Fruit fly (Drosophila melanogaster) whole organism, adult: ENCODE measurements around the gene Coq4.

Source experiments
- CG11617 ChIP-seq: fragments of 200-800 bp; sonication (Bioruptor generic); optimal IDR thresholded peaks from 2 replicates; lab custom pipeline; 2017; ENCODE audit warnings: mild to moderate bottlenecking, missing biosample characterization, missing genetic modification reagents, missing genetic modification characterization
- CG12768 ChIP-seq: fragments of 200-800 bp; sonication (Bioruptor generic); optimal IDR thresholded peaks from 2 replicates; lab custom pipeline; 2017; ENCODE audit warnings: missing biosample characterization, missing genetic modification characterization, mild to moderate bottlenecking, moderate library complexity, missing genetic modification reagents
- CG14711 ChIP-seq: fragments of 200-800 bp; sonication (Bioruptor generic); optimal IDR thresholded peaks from 2 replicates; lab custom pipeline; 2018; ENCODE audit warnings: missing biosample characterization, mild to moderate bottlenecking, missing genetic modification characterization, moderate library complexity
- CG1620 ChIP-seq: fragments of 200-800 bp; sonication (Bioruptor generic); optimal IDR thresholded peaks from 2 replicates; lab custom pipeline; 2016; ENCODE audit warnings: missing biosample characterization, missing genetic modification characterization
- CG33017 ChIP-seq: fragments of 200-800 bp; sonication (Bioruptor generic); optimal IDR thresholded peaks from 2 replicates; lab custom pipeline; 2018; ENCODE audit warnings: missing biosample characterization, mild to moderate bottlenecking, missing genetic modification characterization, moderate library complexity
- CG5204 ChIP-seq: fragments of 200-800 bp; sonication (Bioruptor generic); optimal IDR thresholded peaks from 2 replicates; lab custom pipeline; 2016; ENCODE audit warnings: missing biosample characterization, missing genetic modification characterization
- CG7045 ChIP-seq: fragments of 200-800 bp; sonication (Bioruptor generic); optimal IDR thresholded peaks from 2 replicates; lab custom pipeline; 2017; ENCODE audit warnings: missing biosample characterization, mild to moderate bottlenecking, missing genetic modification characterization
- CG7101 ChIP-seq: fragments of 200-800 bp; sonication (Bioruptor generic); optimal IDR thresholded peaks from 2 replicates; lab custom pipeline; 2018; ENCODE audit warnings: missing biosample characterization, mild to moderate bottlenecking, missing genetic modification characterization, moderate library complexity
- Clk ChIP-seq: fragments of 200-800 bp; sonication (Bioruptor generic); optimal IDR thresholded peaks from 2 replicates; lab custom pipeline; 2017; ENCODE audit warnings: missing biosample characterization, missing genetic modification characterization
- Crg-1 ChIP-seq: fragments of 200-800 bp; sonication (Bioruptor generic); optimal IDR thresholded peaks from 2 replicates; lab custom pipeline; 2016; ENCODE audit warnings: missing biosample characterization, missing genetic modification characterization
- Hr96 ChIP-seq: fragments of 200-800 bp; sonication (Bioruptor generic); optimal IDR thresholded peaks from 2 replicates; lab custom pipeline; 2016; ENCODE audit warnings: missing biosample characterization, missing genetic modification characterization
- Mnt ChIP-seq: fragments of 200-800 bp; sonication (Bioruptor generic); optimal IDR thresholded peaks from 2 replicates; lab custom pipeline; 2016; ENCODE audit warnings: missing biosample characterization, mild to moderate bottlenecking, missing genetic modification characterization
- bab1 ChIP-seq: fragments of 200-800 bp; sonication (Bioruptor generic); optimal IDR thresholded peaks from 3 replicates; lab custom pipeline; 2019; ENCODE audit warnings: missing biosample characterization, mild to moderate bottlenecking, missing genetic modification characterization, moderate library complexity
- cic ChIP-seq: fragments of 200-800 bp; sonication (Bioruptor generic); optimal IDR thresholded peaks from 2 replicates; lab custom pipeline; 2017; ENCODE audit warnings: missing biosample characterization, mild to moderate bottlenecking, missing genetic modification characterization, moderate library complexity
- cnc ChIP-seq, 2 experiments: fragments of >200 bp; optimal IDR thresholded peaks; 2 replicates each; lab custom pipeline; 2017
- kay ChIP-seq: fragments of 200-800 bp; sonication (Bioruptor generic); peaks from one replicate; lab custom pipeline; 2016; ENCODE audit warnings: missing biosample characterization, missing genetic modification characterization, borderline replicate concordance
- ovo ChIP-seq: fragments of 200-800 bp; sonication (Bioruptor generic); optimal IDR thresholded peaks from 2 replicates; lab custom pipeline; 2016; ENCODE audit warnings: missing biosample characterization, missing genetic modification characterization
- pad ChIP-seq: fragments of 200-800 bp; sonication (Bioruptor generic); optimal IDR thresholded peaks from 3 replicates; lab custom pipeline; 2017; ENCODE audit warnings: missing biosample characterization, missing genetic modification characterization, mild to moderate bottlenecking, moderate library complexity, missing genetic modification reagents
- tj ChIP-seq: fragments of 200-800 bp; sonication (Bioruptor generic); optimal IDR thresholded peaks from 3 replicates; lab custom pipeline; 2017; ENCODE audit warnings: missing biosample characterization, mild to moderate bottlenecking, missing genetic modification characterization, moderate library complexity
- toe ChIP-seq: fragments of 200-800 bp; sonication (Bioruptor generic); optimal IDR thresholded peaks from 2 replicates; lab custom pipeline; 2016; ENCODE audit warnings: missing biosample characterization, missing genetic modification characterization

Gene Coq4

DNA sequence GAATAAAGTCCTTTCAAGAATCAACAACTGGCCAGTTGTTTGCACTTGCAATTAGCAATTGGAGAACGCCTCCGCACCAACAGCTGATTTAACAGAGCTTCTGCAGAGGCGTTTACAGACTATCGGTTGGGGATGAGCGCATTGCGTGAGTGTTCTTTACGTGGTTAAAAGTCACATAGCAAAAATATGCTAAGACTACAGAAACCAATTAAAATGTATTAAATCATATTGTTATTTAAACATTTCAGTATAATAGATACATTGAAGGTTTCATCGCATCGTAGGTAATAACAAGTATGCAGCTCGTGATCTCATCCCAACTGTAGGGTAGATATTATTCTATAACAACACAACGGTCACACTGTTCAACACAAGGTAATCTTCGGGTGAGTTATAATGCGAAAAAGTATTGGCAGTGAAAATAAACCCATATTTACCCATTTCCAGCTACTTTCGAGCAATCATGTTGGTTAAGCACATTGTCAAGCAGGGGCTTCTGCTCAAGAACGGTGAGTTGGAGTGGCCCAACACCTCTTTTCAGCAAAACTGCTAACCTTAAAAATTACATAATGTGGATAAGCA lies 8.2 kb downstream of the Coq4 start, which contains the start of the genes Sec3 and COX7B:
Gene Sec3, minus strand, starts transcription at position 86 of the 582 bp plus-strand sequence.
Gene COX7B, plus strand, starts transcription at position 346 of the 582 bp plus-strand sequence.
- TF ChIP-seq CG12768: peak; percentile 64
- TF ChIP-seq ovo (GFP tag; lab: Kevin White, UChicago): peak; percentile 11
- TF ChIP-seq Hr96: peak; percentile 51
- TF ChIP-seq Crg-1 (GFP tag; lab: Kevin White, UChicago): peak; percentile 68
- peak; percentile 72 for TF ChIP-seq Mnt (GFP tag; lab: Kevin White, UChicago)
- TF ChIP-seq CG33017 (tag; lab: Kevin White, UChicago): peak; percentile 53
- no peak for TF ChIP-seq cnc (optimal IDR thresholded peaks at IDR 0.05; lab: Kevin White, UChicago)
- TF ChIP-seq cic (GFP tag; lab: Kevin White, UChicago): no peak
- no peak for TF ChIP-seq CG5204 (GFP tag; lab: Kevin White, UChicago)
- peak; percentile 79 for TF ChIP-seq CG7101 (tag; lab: Kevin White, UChicago)
- TF ChIP-seq CG14711 (tag; lab: Kevin White, UChicago): peak; percentile 66
- no peak for TF ChIP-seq kay (GFP tag; lab: Kevin White, UChicago)
- no peak for TF ChIP-seq Clk (GFP tag; lab: Kevin White, UChicago)
- TF ChIP-seq toe (GFP tag; lab: Kevin White, UChicago): peak; percentile 83
- peak; percentile 67 for TF ChIP-seq CG11617 (GFP tag; lab: Kevin White, UChicago)
- peak; percentile 45 for TF ChIP-seq CG7045 (GFP tag; lab: Kevin White, UChicago)
- TF ChIP-seq tj (GFP tag; lab: Kevin White, UChicago): peak; percentile 49
- peak; percentile 87 for TF ChIP-seq bab1 (GFP tag; lab: Kevin White, UChicago)
- peak; percentile 51 for TF ChIP-seq pad
- peak; percentile 80 for TF ChIP-seq CG1620 (GFP tag; lab: Kevin White, UChicago)

DNA sequence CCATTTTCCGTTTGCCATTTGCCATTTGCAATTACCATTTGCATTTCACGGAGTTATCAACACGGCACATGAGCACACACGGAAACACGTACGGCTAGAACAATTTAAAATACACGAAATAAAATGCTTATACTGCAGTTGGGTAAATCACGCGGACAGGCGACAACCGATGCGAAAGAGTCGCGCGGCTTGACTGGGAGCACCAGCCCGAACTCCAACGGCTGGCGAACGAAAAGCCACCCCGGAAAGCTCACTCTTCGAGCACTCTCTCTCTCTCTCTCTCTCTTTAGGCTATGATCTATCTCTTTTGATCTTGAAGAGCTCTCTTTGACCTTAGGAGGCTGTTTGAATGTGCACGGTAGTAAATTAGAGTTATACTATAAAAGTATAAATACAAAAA lies 12.1 kb downstream of the Coq4 start, which contains the start of gene blot:
Gene blot, minus strand, starts transcription at position 196 of the 400 bp plus-strand sequence.
- TF ChIP-seq CG12768 (peak; percentile 18), CG14711 (tag; lab: Kevin White, UChicago) (no peak), tj (GFP tag; lab: Kevin White, UChicago) (peak; percentile 82), CG5204 (GFP tag; lab: Kevin White, UChicago) (no peak), Clk (GFP tag; lab: Kevin White, UChicago) (no peak), Crg-1 (GFP tag; lab: Kevin White, UChicago) (no peak), kay (GFP tag; lab: Kevin White, UChicago) (no peak), bab1 (GFP tag; lab: Kevin White, UChicago) (peak; percentile 59), ovo (GFP tag; lab: Kevin White, UChicago) (no peak), CG11617 (GFP tag; lab: Kevin White, UChicago) (no peak), Mnt (GFP tag; lab: Kevin White, UChicago) (peak; percentile 45), CG7101 (tag; lab: Kevin White, UChicago) (peak; percentile 3), cnc (optimal IDR thresholded peaks at IDR 0.05; lab: Kevin White, UChicago) (no peak)

DNA sequence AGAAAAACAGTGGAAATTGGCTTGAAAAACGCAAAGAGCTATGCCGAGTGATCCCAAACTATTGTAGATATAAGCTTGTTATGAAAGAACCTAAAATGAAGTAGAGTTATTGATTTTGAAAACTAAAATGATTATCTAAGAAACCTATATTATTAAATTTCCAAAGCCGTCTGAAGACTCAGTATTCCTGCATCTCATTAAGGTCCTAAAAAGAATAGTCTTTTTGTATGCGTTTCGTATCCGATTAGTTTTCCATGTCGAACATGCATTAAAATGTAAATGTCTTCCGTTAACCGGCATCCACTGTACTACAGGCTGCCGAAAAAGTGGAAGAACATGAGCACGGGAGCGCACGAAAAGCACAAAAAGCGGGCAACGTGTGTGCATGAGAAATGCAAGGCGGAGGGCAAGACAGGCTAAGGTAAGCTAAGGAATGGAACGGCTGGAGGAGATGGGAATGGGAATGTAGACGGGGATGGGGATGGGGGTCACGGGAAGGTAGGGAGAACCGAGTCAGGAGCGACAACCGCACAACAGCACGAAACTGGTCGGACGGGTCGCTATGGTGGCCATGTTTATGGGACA lies 12.7 kb downstream of the Coq4 start:
- TF ChIP-seq tj (GFP tag; lab: Kevin White, UChicago) (no peak), CG1620 (GFP tag; lab: Kevin White, UChicago) (no peak), cnc (optimal IDR thresholded peaks at IDR 0.05; lab: Kevin White, UChicago) (no peak), CG33017 (tag; lab: Kevin White, UChicago) (no peak), CG12768 (no peak), Crg-1 (GFP tag; lab: Kevin White, UChicago) (no peak), cic (GFP tag; lab: Kevin White, UChicago) (no peak), bab1 (GFP tag; lab: Kevin White, UChicago) (no peak), CG14711 (tag; lab: Kevin White, UChicago) (no peak), CG7045 (GFP tag; lab: Kevin White, UChicago) (no peak), Hr96 (no peak), pad (no peak)

DNA sequence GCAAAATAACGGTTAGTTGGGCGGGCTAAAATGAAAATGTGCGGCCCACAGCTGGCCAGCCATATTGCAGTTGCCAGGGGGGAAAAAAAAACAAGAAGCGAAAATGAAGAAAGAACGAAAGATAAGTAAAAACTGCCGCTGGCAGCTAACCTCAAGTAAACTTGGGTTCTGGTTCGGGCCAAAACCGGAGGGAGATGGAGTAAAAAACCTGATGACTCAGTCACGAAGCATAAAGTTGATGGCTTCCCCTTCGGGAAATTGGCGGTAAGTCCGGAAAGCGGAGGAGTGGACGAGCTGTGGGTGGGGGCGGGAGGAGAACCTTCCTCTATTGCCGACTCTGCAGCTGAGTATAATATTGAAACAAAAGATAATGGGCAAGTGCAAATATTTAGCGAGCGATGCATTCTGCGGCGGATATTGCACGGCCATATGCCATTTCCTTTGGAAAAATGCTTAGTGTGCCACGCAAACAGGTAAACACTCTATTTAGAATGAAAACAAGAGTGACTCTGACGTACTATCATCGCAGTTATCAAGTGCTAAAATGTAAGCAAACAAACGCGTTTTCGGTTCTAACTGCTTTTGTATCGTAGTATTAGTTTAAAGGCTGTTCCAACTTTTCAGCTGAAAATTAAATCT lies 14.2 kb downstream of the Coq4 start:
- no peak for TF ChIP-seq bab1 (GFP tag; lab: Kevin White, UChicago)
- no peak for TF ChIP-seq cnc (optimal IDR thresholded peaks at IDR 0.05; lab: Kevin White, UChicago)
- TF ChIP-seq kay (GFP tag; lab: Kevin White, UChicago): peak; percentile 76
- peak; percentile 27 for TF ChIP-seq pad
- peak; percentile 22 for TF ChIP-seq CG11617 (GFP tag; lab: Kevin White, UChicago)
- no peak for TF ChIP-seq CG1620 (GFP tag; lab: Kevin White, UChicago)
- TF ChIP-seq Mnt (GFP tag; lab: Kevin White, UChicago): no peak
- peak; percentile 46 for TF ChIP-seq Crg-1 (GFP tag; lab: Kevin White, UChicago)
- peak; percentile 56 for TF ChIP-seq CG12768
- peak; percentile 18 for TF ChIP-seq CG14711 (tag; lab: Kevin White, UChicago)
- TF ChIP-seq CG33017 (tag; lab: Kevin White, UChicago): peak; percentile 29
- no peak for TF ChIP-seq Clk (GFP tag; lab: Kevin White, UChicago)
- TF ChIP-seq toe (GFP tag; lab: Kevin White, UChicago): no peak
- no peak for TF ChIP-seq Hr96
- TF ChIP-seq CG5204 (GFP tag; lab: Kevin White, UChicago): no peak
- peak; percentile 90 for TF ChIP-seq tj (GFP tag; lab: Kevin White, UChicago)
- TF ChIP-seq cic (GFP tag; lab: Kevin White, UChicago): peak; percentile 33
- TF ChIP-seq CG7101 (tag; lab: Kevin White, UChicago): peak; percentile 32
- TF ChIP-seq ovo (GFP tag; lab: Kevin White, UChicago): no peak
- TF ChIP-seq CG7045 (GFP tag; lab: Kevin White, UChicago): peak; percentile 10
